Worm (Caenorhabditis elegans): Measurements from ENCODE around the gene srw-34.
"Not testable (repeated sequence)": the region's sequence is repeated elsewhere in the genome, so short reads cannot be mapped to it uniquely, and the experiment has no call there.

Gene srw-34

DNA sequence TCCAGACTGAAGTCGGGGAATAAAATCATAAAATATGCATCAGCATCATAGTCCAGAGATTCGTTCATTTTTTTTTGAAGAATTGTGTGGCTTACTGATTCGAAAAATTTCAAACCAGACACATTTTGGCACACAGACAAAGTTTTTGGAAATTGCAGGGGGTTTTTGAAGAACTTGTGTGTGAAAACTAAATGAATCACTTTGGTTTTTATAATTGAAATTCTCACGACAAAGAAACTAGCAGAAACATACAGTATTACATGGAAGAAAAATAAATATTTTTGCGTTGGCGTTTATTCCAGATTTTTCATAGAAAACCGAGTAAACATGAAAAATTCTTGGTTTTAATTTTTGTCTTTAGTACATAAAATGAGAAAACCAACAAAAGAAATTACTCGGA is at the start of gene srw-34:
Gene srw-34, minus strand, starts transcription at position 101 of the 400 bp plus-strand sequence.
- no peak for TF ChIP-seq unc-62 (GFP tag; optimal IDR thresholded peaks at IDR 0.05)

DNA sequence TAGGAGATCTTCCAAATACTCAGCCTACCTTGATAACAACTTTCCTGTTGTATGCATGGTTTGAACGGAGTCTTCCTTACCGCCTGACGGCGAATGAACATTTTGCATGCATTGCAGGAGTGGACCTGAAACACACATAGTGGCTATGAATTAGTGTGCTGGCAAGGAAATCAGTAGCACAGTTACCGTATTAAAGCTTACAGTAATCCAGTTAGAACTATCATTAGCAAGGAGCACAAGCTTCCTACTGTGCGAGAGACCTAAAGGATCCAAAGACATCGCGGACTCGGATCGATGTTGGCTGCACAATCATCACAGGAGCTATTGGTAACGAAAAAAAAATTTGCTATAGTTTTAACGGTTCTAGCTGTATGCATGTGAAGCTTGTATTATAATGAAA is 48.6 kb upstream of the srw-34 start, which contains the start of gene nhr-233:
Gene nhr-233, minus strand, starts transcription at position 101 of the 400 bp plus-strand sequence.
- no peak for TF ChIP-seq unc-62 (GFP tag; optimal IDR thresholded peaks at IDR 0.05)

DNA sequence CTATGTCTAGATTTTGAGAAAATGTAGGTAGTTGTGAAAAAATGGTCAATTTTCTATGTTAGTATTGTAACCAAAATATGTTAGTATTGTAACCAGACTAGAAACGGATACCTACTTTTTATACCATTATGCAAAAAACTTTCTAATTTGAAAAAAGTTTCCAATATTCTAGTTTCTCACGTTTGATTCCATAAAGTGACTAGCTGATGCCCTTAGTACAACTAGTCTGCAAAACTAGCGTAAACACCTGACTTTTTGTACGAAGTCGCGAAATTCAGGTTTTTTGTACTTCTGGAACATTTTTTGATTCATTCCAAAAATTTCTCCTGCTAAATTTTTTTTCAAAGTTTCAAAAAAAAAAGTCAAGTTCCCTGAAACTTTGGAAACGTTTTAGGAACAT is 45.9 kb upstream of the srw-34 start:
- no peak for TF ChIP-seq unc-62 (GFP tag; optimal IDR thresholded peaks at IDR 0.05)

DNA sequence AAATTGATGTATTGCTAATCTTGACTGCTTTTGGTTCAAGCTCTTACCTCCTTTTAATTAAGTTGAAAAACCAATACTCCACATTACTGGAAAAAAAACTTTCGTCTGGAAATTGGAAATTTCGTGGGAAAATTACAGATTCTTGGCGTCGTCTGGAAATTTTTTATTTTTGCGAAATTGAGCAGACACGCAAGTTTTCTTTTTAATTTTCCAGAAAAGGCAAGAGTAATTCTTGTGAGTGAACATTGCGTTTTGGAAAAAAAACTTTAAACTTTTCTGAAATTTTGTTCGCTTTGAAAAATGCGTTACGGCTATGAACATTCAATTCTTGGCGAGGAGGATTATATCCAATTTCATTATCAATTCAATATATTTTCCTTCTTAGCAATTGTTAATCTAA is 43.5 kb upstream of the srw-34 start, which contains the start of gene sru-45:
Gene sru-45, plus strand, starts transcription at position 301 of the 400 bp plus-strand sequence.
- no peak for TF ChIP-seq unc-62 (GFP tag; optimal IDR thresholded peaks at IDR 0.05)

DNA sequence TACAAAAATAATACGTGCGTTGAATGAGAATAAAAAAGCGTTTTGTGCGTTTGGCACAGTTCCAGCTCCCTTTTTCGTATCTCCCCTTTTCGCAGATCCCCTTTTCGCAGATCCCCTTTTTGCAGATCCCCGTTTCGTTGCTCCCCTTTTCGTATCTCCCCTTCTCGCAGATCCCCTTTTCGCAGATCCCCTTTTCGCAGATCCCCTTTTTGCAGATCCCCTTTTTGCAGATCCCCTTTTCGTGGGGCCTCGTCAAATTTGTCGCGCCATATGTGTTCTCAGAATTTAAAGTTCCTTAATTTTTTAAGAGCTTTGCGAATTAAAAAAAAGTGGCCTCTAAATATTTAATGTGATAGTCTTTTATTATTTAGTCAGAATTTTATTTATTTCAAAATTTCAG is 30.8 kb upstream of the srw-34 start, which contains the start of gene Y32B12B.4:
Gene Y32B12B.4, plus strand, starts transcription at position 399 of the 400 bp plus-strand sequence.
- no peak for TF ChIP-seq unc-62 (GFP tag; optimal IDR thresholded peaks at IDR 0.05)

DNA sequence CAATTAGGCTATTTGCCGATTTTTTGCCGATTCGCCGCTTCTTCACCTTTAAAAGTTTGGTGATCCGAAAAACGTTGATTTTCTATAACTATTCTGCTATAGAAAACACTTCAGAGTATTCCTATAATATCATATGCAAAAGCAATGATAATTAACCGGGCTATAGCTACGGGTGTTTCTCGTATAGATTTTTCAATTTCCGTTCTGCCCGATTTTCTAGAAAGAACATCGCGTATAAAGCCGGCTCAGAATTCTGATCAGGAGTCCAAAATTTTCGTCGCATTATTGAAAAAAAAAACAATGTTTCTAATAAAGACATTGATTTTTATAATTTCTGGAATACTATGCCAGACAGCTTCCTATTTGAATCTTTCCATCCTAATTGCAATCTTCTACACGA is 28.5 kb upstream of the srw-34 start, which contains the start of gene srbc-65:
Gene srbc-65, plus strand, starts transcription at position 301 of the 400 bp plus-strand sequence.
- no peak for TF ChIP-seq unc-62 (GFP tag; optimal IDR thresholded peaks at IDR 0.05)

DNA sequence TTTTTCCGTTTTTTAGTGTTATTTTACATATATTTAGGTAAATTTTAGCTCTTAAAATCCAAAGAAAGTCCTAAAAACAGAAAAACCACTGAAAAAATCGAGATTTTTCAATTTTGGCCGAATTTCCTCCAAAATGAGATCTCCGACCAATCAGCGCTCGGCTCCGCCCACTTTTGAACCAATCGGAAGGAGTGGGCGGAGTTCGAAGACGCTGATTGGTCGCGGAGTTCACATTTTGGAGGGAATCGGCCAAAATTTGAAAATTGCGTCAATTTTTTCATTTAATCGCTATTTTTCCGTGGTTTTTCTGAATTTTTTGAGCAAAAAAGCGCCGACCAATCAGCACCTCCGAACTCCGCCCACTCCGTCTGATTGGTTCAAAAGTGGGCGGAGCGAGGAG is 18.5 kb upstream of the srw-34 start:
- no peak for TF ChIP-seq unc-62 (GFP tag; optimal IDR thresholded peaks at IDR 0.05)

DNA sequence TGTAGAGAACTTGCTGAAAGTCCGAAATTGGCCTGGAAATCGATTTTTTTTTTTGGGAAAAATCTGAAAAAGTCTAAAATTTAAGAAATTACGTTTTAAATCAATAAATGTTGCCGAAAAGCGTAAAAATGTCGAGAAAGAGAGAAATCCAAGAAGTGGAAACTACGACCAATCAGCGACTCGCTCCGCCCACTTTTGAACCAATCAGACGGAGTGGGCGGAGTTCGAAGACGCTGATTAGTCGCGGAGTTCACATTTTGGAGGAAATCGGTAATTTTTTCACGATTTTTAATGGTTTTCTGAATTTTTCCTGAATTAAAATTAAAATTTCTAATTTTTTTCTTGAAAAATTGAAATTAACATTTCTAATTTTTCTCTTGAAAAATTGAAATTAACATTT is 17.5 kb upstream of the srw-34 start:
- TF ChIP-seq unc-62 (GFP tag; optimal IDR thresholded peaks at IDR 0.05): no peak

DNA sequence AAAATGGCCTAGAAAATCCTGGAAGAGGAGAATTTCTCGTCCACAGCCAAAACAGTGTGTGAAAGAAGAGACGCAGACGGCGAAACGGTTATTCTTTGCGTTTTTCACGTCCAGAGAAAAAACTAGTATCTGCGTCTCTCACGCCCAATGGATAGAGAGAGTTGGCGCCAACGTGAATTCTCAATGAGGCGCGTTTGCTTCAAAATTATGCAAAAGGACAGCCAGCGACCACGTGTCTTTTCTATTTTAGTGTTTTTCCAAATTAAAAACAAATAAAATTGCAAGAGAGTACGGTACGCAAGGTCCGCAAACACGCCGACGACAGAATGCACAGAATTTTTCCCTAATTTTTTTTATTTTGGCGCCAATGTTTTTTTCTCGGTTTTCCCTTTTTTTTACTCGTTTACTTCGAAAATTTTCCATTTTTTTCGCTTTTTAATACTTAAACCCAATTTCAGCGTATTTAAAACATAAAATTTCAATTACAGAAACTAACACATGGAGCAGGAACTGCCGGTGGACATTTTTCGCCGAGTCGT is 15.8 kb upstream of the srw-34 start, which contains the start of gene Y32B12B.2:
Gene Y32B12B.2, plus strand, starts transcription at position 489 of the 539 bp plus-strand sequence.
- no peak for TF ChIP-seq unc-62 (GFP tag; optimal IDR thresholded peaks at IDR 0.05)

DNA sequence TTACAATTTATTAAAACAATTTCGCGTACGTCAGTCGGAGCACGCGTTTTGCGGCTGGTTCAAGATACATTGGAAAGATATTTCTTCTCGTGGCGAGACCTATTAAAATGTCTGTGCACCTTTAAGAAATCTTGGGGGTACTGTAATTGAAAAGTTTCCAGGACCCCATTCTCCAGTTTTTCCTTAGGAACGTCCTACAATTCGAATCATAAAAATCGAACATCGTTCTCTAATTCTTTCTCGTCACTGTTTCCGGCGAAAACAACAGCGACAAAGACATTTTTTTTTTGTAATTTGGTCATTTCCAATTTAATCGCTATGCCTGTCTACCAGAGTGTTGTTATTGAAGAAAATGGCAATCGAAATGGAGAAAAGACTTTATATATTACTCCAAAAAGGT is 14.6 kb upstream of the srw-34 start, which contains the start of gene Y32B12B.1:
Gene Y32B12B.1, plus strand, starts transcription at position 301 of the 400 bp plus-strand sequence.
- TF ChIP-seq unc-62 (GFP tag; optimal IDR thresholded peaks at IDR 0.05): no peak

DNA sequence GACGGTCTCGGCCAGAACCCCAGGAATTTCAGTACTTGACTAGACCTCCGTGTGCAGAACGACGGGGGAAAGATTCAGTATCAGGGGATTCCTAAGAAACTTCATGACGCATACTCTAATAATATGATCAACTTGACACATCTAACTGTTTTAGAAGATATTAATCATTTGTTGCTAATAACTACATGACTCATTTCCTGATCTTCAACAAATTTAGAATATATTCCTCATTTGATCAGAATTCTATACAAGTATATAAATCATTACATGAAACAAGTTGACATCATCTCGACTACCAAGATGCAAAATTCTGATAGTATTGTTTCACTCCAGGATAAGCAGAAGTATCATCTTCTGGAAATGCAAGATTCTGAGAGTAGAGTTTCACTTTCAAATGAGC is 13.0 kb upstream of the srw-34 start, which contains the start of gene Y32B12B.8:
Gene Y32B12B.8, plus strand, starts transcription at position 301 of the 400 bp plus-strand sequence.
- TF ChIP-seq unc-62 (GFP tag; optimal IDR thresholded peaks at IDR 0.05): no peak

DNA sequence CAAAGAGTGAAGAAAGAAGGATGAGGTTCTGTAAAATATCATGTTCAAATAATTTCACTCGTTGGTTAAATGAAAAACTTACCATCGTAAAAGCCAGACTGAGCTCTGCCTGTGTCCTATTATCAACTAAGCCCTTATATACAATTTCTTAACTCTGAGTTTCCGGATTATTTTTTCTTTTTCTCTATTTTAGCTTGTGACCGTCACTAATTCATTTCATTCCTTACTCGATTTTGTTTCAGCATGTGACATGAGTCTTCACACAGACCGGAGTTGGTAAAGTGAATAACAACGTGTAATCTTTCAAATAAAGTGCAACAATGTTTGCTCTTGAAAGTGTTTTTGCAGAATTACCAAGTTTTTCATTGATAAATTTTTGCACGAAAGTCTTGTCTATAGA is 11.9 kb upstream of the srw-34 start, which contains the start of gene cpr-2:
Gene cpr-2, minus strand, starts transcription at position 101 of the 400 bp plus-strand sequence.
- no peak for TF ChIP-seq unc-62 (GFP tag; optimal IDR thresholded peaks at IDR 0.05)

DNA sequence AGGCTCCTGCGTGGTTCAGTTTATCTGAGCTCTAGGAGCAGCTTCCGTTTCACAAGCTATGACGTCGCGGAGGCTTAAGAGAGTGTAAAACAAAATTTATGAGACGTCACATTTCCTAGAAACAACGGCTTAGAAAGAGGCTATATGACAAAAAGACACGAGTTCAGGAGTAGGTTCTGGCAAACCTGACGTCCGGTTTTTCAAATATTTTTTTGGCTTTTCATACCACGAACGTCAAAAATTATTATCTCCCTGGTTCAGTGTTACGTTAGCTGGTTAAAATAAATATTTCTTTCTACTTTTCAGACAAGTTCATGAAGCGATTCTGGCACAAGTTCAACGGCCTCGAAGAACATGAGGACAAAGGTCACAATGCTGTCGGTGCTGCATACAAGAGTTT is 5.7 kb upstream of the srw-34 start, which contains the start of gene F36D3.16:
Gene F36D3.16, plus strand, starts transcription at position 301 of the 400 bp plus-strand sequence.
- no peak for TF ChIP-seq unc-62 (GFP tag; optimal IDR thresholded peaks at IDR 0.05)

DNA sequence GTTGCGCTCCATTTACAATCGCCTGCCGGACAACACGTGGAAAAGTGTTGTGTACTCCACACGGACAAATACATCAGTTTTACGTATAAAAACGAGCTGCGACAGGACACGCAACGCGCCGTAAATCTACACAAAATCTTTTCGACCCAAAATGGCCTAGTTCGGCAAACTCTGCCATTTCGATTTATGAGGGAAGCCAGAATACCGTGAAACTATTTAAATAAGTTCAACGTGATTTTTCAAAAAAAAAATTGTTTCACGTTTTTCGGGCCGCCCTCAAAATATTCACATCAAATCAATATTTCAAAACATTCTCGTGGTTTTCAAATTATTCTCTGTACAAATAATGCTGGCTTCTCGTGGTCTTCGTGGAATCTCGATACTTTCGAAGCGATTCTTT is 4.7 kb upstream of the srw-34 start, which contains the start of gene F36D3.8:
Gene F36D3.8, plus strand, starts transcription at position 301 of the 400 bp plus-strand sequence.
- TF ChIP-seq unc-62 (GFP tag; optimal IDR thresholded peaks at IDR 0.05): no peak

DNA sequence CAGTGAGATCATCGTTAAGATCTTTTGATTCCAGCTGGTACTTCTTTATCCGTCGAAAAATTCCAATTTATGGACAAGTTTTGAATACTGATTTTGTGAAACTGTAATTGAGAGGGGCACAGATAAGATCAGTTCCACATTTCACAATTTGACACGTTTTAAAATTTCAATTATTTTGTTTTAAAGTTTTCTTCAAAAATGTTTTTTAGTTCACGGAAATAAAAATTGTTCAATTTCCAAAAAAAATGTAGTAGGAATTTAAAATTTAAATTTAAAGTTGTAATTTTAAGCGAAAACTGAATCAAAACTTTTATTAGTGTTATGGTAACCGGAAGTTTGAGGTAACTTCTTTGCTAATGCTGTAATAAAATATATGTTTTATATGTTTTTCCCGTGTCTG is 4.5 kb downstream of the srw-34 start, which contains the start of gene F36D3.4:
Gene F36D3.4, minus strand, starts transcription at position 101 of the 400 bp plus-strand sequence.
- no peak for TF ChIP-seq unc-62 (GFP tag; optimal IDR thresholded peaks at IDR 0.05)

DNA sequence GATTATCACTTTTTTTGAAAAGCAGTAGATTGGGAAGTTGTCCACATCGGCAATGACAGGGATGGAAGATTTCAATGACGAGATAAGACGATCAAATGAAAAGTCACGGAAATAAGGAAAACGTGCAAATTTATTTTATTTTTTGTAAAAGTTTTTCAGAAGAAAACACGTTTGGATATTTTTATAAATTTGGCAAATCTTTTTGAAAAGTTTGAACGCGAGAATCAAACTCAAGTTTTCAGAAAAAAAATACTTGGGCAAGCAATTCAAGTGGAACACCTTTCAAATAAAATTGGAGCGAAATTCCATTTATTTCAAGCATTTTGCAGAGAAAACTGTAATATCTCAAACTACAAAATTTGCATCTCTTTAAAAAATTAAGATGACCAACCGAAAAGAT is 7.0 kb downstream of the srw-34 start, which contains the start of gene F36D3.5:
Gene F36D3.5, minus strand, starts transcription at position 101 of the 400 bp plus-strand sequence.
- TF ChIP-seq unc-62 (GFP tag; optimal IDR thresholded peaks at IDR 0.05): not testable (repeated sequence)

DNA sequence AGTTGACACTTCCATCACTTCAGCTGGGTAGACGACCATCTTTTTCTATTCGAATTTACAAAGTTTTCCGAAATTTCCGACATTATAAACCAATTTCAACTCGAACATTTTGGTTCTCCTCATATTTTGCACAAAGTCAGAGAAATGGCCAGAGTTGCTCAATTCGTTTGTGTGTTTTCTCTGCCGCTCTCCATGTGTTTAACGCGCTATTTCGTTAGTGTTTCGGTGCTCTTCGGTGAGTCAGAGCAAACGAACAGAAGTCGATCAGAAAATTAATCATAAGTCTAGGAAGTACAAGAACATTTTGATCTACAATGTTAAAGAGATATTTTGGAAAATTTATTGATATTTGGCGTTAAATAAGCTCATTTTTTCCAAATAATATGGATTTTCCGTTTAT is 13.5 kb downstream of the srw-34 start, which contains the start of gene srr-3:
Gene srr-3, minus strand, starts transcription at position 101 of the 400 bp plus-strand sequence.
- TF ChIP-seq unc-62 (GFP tag; optimal IDR thresholded peaks at IDR 0.05): no peak

Data from whole organism, dauer.